Worm (Caenorhabditis elegans) whole organism, L2 larva: Measurements from ENCODE around the gene arrd-9.

Source experiments
- lin-39 ChIP-seq: fragments of 150-350 bp; optimal IDR thresholded peaks from 2 replicates; lab custom pipeline; 2014; ENCODE audit warnings: missing biosample characterization, missing genetic modification reagents, missing genetic modification characterization
- lsy-2 ChIP-seq, 2 experiments: fragments of 150-350 bp in 1 of 2; sonication (generic microtip) in 1 of 2; optimal IDR thresholded peaks; 2 replicates each; lab custom pipeline; 2014 to 2017; ENCODE audit warnings: missing biosample characterization in 2 of 2, missing genetic modification characterization in 2 of 2
- nhr-25 ChIP-seq: fragments of 150-350 bp; sonication (generic microtip); optimal IDR thresholded peaks from 3 replicates; lab custom pipeline; 2014; ENCODE audit warnings: missing biosample characterization, missing genetic modification characterization
- nhr-77 ChIP-seq: fragments of 150-350 bp; optimal IDR thresholded peaks from 2 replicates; lab custom pipeline; 2014; ENCODE audit warnings: missing biosample characterization, missing genetic modification characterization
- unc-62 ChIP-seq: fragments of 150-350 bp; optimal IDR thresholded peaks from 2 replicates; lab custom pipeline; 2014; ENCODE audit warnings: missing biosample characterization, missing genetic modification reagents, missing genetic modification characterization

DNA sequence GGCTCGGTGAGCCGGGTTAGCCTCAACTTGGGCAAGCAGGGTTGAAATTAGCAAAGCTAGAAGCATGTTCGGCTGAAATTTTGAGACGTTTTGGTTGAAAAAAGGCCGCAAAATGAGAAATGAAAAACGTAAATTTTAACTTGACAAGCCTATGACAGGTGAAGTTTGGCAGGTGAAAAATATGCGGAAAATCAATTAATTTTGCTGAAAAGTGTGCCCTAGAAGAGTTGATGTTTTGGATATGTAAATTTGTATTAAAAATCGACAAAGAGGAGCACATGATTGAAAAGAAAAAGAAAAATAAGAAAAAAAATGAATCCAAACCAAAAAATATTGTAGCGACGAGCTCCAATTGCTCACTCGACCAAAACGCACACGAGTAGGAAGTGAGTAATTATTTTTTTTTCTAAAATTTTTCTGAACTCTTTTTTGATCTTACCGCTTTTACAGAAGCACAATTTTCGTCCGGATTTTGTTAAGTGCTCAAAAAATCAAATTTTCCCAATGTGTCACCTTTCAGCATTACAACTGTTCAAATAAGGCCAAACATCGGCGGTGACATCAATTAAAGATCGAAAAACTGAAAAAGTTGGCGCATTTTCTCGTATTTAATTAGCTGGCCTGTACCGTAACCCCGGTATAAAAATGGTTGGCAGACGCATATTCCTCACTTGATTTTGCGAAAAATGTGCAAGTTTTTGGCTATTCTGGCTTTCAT, 9.4 kb downstream of the arrd-9 start, which contains the start of the genes F15A4.5 and phat-8:
- TF ChIP-seq unc-62 (no peak), lsy-2 (tag; optimal IDR thresholded peaks at IDR 0.05; lab: Kevin White, UChicago) (no peak), nhr-77 (tag; lab: Kevin White, UChicago) (no peak), lin-39 (tag; lab: Kevin White, UChicago) (no peak), nhr-25 (tag; lab: Kevin White, UChicago) (no peak)
